Worm (Caenorhabditis elegans) whole organism, late embryonic: ENCODE data around the gene tag-124.

Experiments used
- ama-1 ChIP-seq: fragments of 150-350 bp; optimal IDR thresholded peaks from 2 replicates; lab custom pipeline; 2014
- ceh-24 ChIP-seq: sonication (generic microtip); optimal IDR thresholded peaks from 2 replicates; lab custom pipeline; 2016; ENCODE audit warnings: mild to moderate bottlenecking, missing genetic modification characterization, missing compliant biosample characterization
- che-1 ChIP-seq: sonication (generic microtip); optimal IDR thresholded peaks from 2 replicates; lab custom pipeline; 2016; ENCODE audit warnings: mild to moderate bottlenecking, missing genetic modification characterization, missing compliant biosample characterization
- gmeb-2 ChIP-seq: sonication (generic microtip); optimal IDR thresholded peaks from 2 replicates; lab custom pipeline; 2016; ENCODE audit warnings: missing genetic modification characterization, inconsistent platforms, missing compliant biosample characterization
- hlh-30 ChIP-seq: sonication (generic microtip); optimal IDR thresholded peaks from 2 replicates; lab custom pipeline; 2017; ENCODE audit warnings: antibody characterized with exemption, missing genetic modification characterization, missing compliant biosample characterization; ENCODE audit not compliant: insufficient read depth
- madf-2 ChIP-seq: sonication (generic microtip); optimal IDR thresholded peaks from 2 replicates; lab custom pipeline; 2017; ENCODE audit warnings: missing genetic modification characterization, missing compliant biosample characterization
- npax-4 ChIP-seq: sonication (generic microtip); optimal IDR thresholded peaks from 2 replicates; lab custom pipeline; 2016; ENCODE audit warnings: missing genetic modification characterization, missing compliant biosample characterization
- odd-2 ChIP-seq: sonication (generic microtip); optimal IDR thresholded peaks from 2 replicates; lab custom pipeline; 2017; ENCODE audit warnings: antibody characterized with exemption, mild to moderate bottlenecking, missing genetic modification characterization, missing compliant biosample characterization
- pha-4 ChIP-seq: fragments of 150-350 bp; optimal IDR thresholded peaks from 2 replicates; lab custom pipeline; 2018; ENCODE audit warnings: missing biosample characterization, missing genetic modification reagents, missing genetic modification characterization
- pqm-1 ChIP-seq: sonication (generic microtip); optimal IDR thresholded peaks from 2 replicates; lab custom pipeline; 2016; ENCODE audit warnings: missing genetic modification characterization, missing compliant biosample characterization
- sox-4 ChIP-seq: sonication (generic microtip); optimal IDR thresholded peaks from 2 replicates; lab custom pipeline; 2017; ENCODE audit warnings: mild to moderate bottlenecking, missing genetic modification characterization, inconsistent platforms, missing compliant biosample characterization
- tbx-7 ChIP-seq: sonication (generic microtip); optimal IDR thresholded peaks from 2 replicates; lab custom pipeline; 2016; ENCODE audit warnings: missing genotype, missing genetic modification characterization, missing compliant biosample characterization
- unc-3 ChIP-seq, 2 experiments: fragments of 200-800 bp in 1 of 2; sonication (Bioruptor generic) in 1 of 2; sonication (generic microtip) in 1 of 2; conservative IDR thresholded peaks in 1 of 2; optimal IDR thresholded peaks in 1 of 2; 2 replicates each; pipeline versions ENCODE4 v1.3.6 to Lab custom; 2016 to 2022; ENCODE audit warnings: missing compliant biosample characterization in 2 of 2, missing genetic modification characterization in 2 of 2, missing genetic modification reagents in 1 of 2

- no peak for TF ChIP-seq npax-4 (tag; lab: Kevin White, UChicago)
- no peak for TF ChIP-seq sox-4
- TF ChIP-seq che-1 (tag; lab: Kevin White, UChicago) = no peak
- no peak for TF ChIP-seq pqm-1 (tag; lab: Kevin White, UChicago)
- no peak for TF ChIP-seq pha-4 (tag; lab: Kevin White, UChicago)
- no peak for TF ChIP-seq hlh-30 (tag; lab: Kevin White, UChicago)
- no peak for TF ChIP-seq ama-1 (lab: Kevin White, UChicago)
- TF ChIP-seq odd-2 (tag; lab: Kevin White, UChicago) = no peak
- TF ChIP-seq ceh-24 (tag; lab: Kevin White, UChicago) = no peak
- TF ChIP-seq tbx-7 (tag; lab: Kevin White, UChicago) = no peak
- TF ChIP-seq gmeb-2 (tag; lab: Kevin White, UChicago) = no peak
- TF ChIP-seq madf-2 (tag; lab: Kevin White, UChicago) = no peak
- TF ChIP-seq unc-3 (GFP tag; conservative IDR thresholded peaks at IDR 0.05; lab: Robert Waterston, UW) = no peak
- TF ChIP-seq unc-3 (tag; optimal IDR thresholded peaks at IDR 0.05; lab: Kevin White, UChicago) = no peak
Observed at ce11 chrII:9559929-9560328, 31.2 kb upstream of the tag-124 start, which contains the start of gene F35H8.4.
